Worm (Caenorhabditis elegans) whole organism, L1 larva: Measurements from ENCODE around the gene fbxa-176.

Source experiments
- lin-15B ChIP-seq: fragments of 150-350 bp; sonication (generic microtip); optimal IDR thresholded peaks from 3 replicates; lab custom pipeline; 2014; ENCODE audit warnings: missing biosample characterization, missing genetic modification characterization
- mdl-1 ChIP-seq, 2 experiments: fragments of 150-350 bp; optimal IDR thresholded peaks; 2 replicates each; lab custom pipeline; 2014 to 2017; ENCODE audit warnings: missing biosample characterization in 2 of 2, missing genetic modification characterization in 2 of 2, inconsistent platforms in 1 of 2
- snpc-4 ChIP-seq: fragments of 150-350 bp; optimal IDR thresholded peaks from 2 replicates; lab custom pipeline; 2014; ENCODE audit warnings: missing biosample characterization, missing genetic modification characterization
- sptf-1 ChIP-seq: fragments of 150-350 bp; optimal IDR thresholded peaks from 2 replicates; lab custom pipeline; 2014; ENCODE audit warnings: missing biosample characterization, missing genetic modification characterization
- tbx-2 ChIP-seq: sonication (generic microtip); optimal IDR thresholded peaks from 2 replicates; lab custom pipeline; 2016; ENCODE audit warnings: missing genetic modification characterization, missing compliant biosample characterization

DNA sequence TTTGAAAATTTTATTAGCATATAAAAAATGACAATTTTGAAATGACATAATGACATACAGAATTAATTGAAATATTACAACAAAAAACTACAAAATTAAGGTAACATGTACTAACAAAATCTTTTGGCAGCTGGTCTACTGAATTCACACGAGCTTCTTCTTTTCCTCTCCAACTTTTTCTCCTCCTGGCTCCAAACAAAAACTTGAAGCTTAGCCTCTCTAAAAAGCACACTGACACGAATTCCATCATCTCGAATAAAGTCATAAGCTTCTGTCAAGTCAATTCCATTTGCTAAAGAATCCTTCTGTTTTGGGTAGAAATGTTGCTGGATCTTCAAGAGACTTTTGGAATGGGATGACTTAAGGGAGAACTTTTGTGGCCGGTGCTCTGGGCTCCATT is 1.9 kb downstream of the fbxa-176 start:
- no peak for TF ChIP-seq mdl-1 (tag; optimal IDR thresholded peaks at IDR 0.05; lab: Kevin White, UChicago)
- no peak for TF ChIP-seq sptf-1 (tag; lab: Kevin White, UChicago)
- no peak for TF ChIP-seq tbx-2
- TF ChIP-seq snpc-4 (tag; lab: Kevin White, UChicago), result no peak
- no peak for TF ChIP-seq lin-15B (tag; lab: Kevin White, UChicago)
